Fruit fly (Drosophila melanogaster) whole organism, prepupa: ENCODE measurements around the gene CG7650.

ENCODE experiments used
- CG10631 ChIP-seq: fragments of 200-800 bp; sonication (Bioruptor generic); optimal IDR thresholded peaks from 2 replicates; lab custom pipeline; 2016; ENCODE audit warnings: missing biosample characterization, missing genetic modification characterization
- CG10669 ChIP-seq: fragments of 200-800 bp; sonication (Bioruptor generic); optimal IDR thresholded peaks from 3 replicates; lab custom pipeline; 2018; ENCODE audit warnings: missing biosample characterization, mild to moderate bottlenecking, missing genetic modification characterization, moderate library complexity
- CG11762 ChIP-seq: fragments of 200-800 bp; sonication (Bioruptor generic); optimal IDR thresholded peaks from 3 replicates; lab custom pipeline; 2016; ENCODE audit warnings: missing biosample characterization, missing genetic modification characterization; ENCODE audit not compliant: insufficient read depth
- CG15336 ChIP-seq: fragments of 200-800 bp; sonication (Bioruptor generic); IDR thresholded peaks from 2 replicates; pipeline ENCODE4 v1.3.6; 2022; ENCODE audit warnings: missing biosample characterization, missing genetic modification characterization
- CG16779 ChIP-seq: fragments of 200-800 bp; sonication (Bioruptor generic); optimal IDR thresholded peaks from 3 replicates; lab custom pipeline; 2017; ENCODE audit warnings: missing biosample characterization, mild to moderate bottlenecking, missing genetic modification characterization
- CG3032 ChIP-seq: fragments of 200-800 bp; optimal IDR thresholded peaks from 2 replicates; lab custom pipeline; 2019; ENCODE audit warnings: missing biosample characterization, mild to moderate bottlenecking, missing genetic modification characterization, moderate library complexity
- CG31627 ChIP-seq: fragments of 200-800 bp; sonication (Bioruptor generic); optimal IDR thresholded peaks from 3 replicates; lab custom pipeline; 2016; ENCODE audit warnings: missing biosample characterization, missing genetic modification characterization
- CG32006 ChIP-seq: fragments of 200-800 bp; sonication (Bioruptor generic); optimal IDR thresholded peaks from 3 replicates; lab custom pipeline; 2017; ENCODE audit warnings: missing biosample characterization, mild to moderate bottlenecking, missing genetic modification characterization
- CG34406 ChIP-seq: fragments of 200-800 bp; sonication (Bioruptor generic); optimal IDR thresholded peaks from 3 replicates; lab custom pipeline; 2016; ENCODE audit warnings: missing biosample characterization, missing genetic modification characterization
- CG6276 ChIP-seq: fragments of 200-800 bp; sonication (Bioruptor generic); optimal IDR thresholded peaks from 2 replicates; lab custom pipeline; 2017; ENCODE audit warnings: missing biosample characterization, mild to moderate bottlenecking, missing genetic modification characterization
- CG6808 ChIP-seq: fragments of 200-800 bp; sonication (Bioruptor generic); optimal IDR thresholded peaks from 3 replicates; lab custom pipeline; 2017; ENCODE audit warnings: missing biosample characterization, missing genetic modification characterization, mild to moderate bottlenecking, moderate library complexity, missing genetic modification reagents
- CG6854 ChIP-seq: fragments of 200-800 bp; sonication (Bioruptor generic); optimal IDR thresholded peaks from 2 replicates; lab custom pipeline; 2017; ENCODE audit warnings: missing biosample characterization, mild to moderate bottlenecking, missing genetic modification characterization
- CG8319 ChIP-seq: fragments of 200-800 bp; sonication (Bioruptor generic); optimal IDR thresholded peaks from 3 replicates; lab custom pipeline; 2016; ENCODE audit warnings: missing biosample characterization, missing genetic modification characterization
- CG8632 ChIP-seq: fragments of 200-800 bp; sonication (Bioruptor generic); optimal IDR thresholded peaks from 3 replicates; lab custom pipeline; 2016; ENCODE audit warnings: missing biosample characterization, missing genetic modification characterization
- CG9139 ChIP-seq: fragments of 200-800 bp; sonication (Bioruptor generic); optimal IDR thresholded peaks from 3 replicates; lab custom pipeline; 2017; ENCODE audit warnings: missing biosample characterization, mild to moderate bottlenecking, missing genetic modification characterization
- Eip78C ChIP-seq: fragments of 200-800 bp; sonication (Bioruptor generic); peaks from one replicate; lab custom pipeline; 2016; ENCODE audit warnings: missing biosample characterization, missing genetic modification characterization
- Eip93F ChIP-seq: fragments of 200-800 bp; sonication (Bioruptor generic); optimal IDR thresholded peaks from 2 replicates; lab custom pipeline; 2016; ENCODE audit warnings: missing biosample characterization, mild to moderate bottlenecking, missing genetic modification characterization
- Ets21C ChIP-seq: fragments of 200-800 bp; sonication (Bioruptor generic); optimal IDR thresholded peaks from 3 replicates; lab custom pipeline; 2016; ENCODE audit warnings: missing biosample characterization, missing genetic modification characterization
- Ets96B ChIP-seq: fragments of 200-800 bp; optimal IDR thresholded peaks from 2 replicates; lab custom pipeline; 2019; ENCODE audit warnings: missing biosample characterization, mild to moderate bottlenecking, missing genetic modification characterization, moderate library complexity
- Hr38 ChIP-seq: sonication (Bioruptor generic); optimal IDR thresholded peaks from 2 replicates; lab custom pipeline; 2016; ENCODE audit warnings: missing biosample characterization, missing genetic modification characterization
- Hr39 ChIP-seq: fragments of 200-800 bp; sonication (Bioruptor generic); optimal IDR thresholded peaks from 2 replicates; lab custom pipeline; 2016; ENCODE audit warnings: missing biosample characterization, missing genetic modification characterization
- OdsH ChIP-seq: fragments of 200-800 bp; sonication (Bioruptor generic); optimal IDR thresholded peaks from 3 replicates; lab custom pipeline; 2016; ENCODE audit warnings: missing biosample characterization, missing genetic modification characterization
- Smox ChIP-seq: fragments of 200-800 bp; sonication (Bioruptor generic); optimal IDR thresholded peaks from 3 replicates; lab custom pipeline; 2016; ENCODE audit warnings: missing biosample characterization, missing genetic modification characterization
- Sox102F ChIP-seq: fragments of 200-800 bp; sonication (Bioruptor generic); optimal IDR thresholded peaks from 2 replicates; lab custom pipeline; 2016; ENCODE audit warnings: missing biosample characterization, mild to moderate bottlenecking, missing genetic modification characterization
- Sox14 ChIP-seq: fragments of 200-800 bp; sonication (Bioruptor generic); optimal IDR thresholded peaks from 3 replicates; lab custom pipeline; 2016; ENCODE audit warnings: missing biosample characterization, missing genetic modification characterization
- achi ChIP-seq: fragments of 200-800 bp; sonication (Bioruptor generic); optimal IDR thresholded peaks from 3 replicates; lab custom pipeline; 2016; ENCODE audit warnings: missing biosample characterization, missing genetic modification characterization
- acj6 ChIP-seq: fragments of 200-800 bp; sonication (Bioruptor generic); optimal IDR thresholded peaks from 3 replicates; lab custom pipeline; 2016; ENCODE audit warnings: missing biosample characterization, missing genetic modification characterization
- cyc ChIP-seq: fragments of 200-800 bp; sonication (Bioruptor generic); optimal IDR thresholded peaks from 3 replicates; lab custom pipeline; 2016; ENCODE audit warnings: missing biosample characterization, missing genetic modification characterization
- dsx ChIP-seq: fragments of 200-800 bp; optimal IDR thresholded peaks from 3 replicates; lab custom pipeline; 2019; ENCODE audit warnings: missing biosample characterization, mild to moderate bottlenecking, missing genetic modification characterization, moderate library complexity; ENCODE audit not compliant: poor library complexity, severe bottlenecking
- eg ChIP-seq: fragments of 200-800 bp; sonication (Bioruptor generic); IDR thresholded peaks from 3 replicates; pipeline ENCODE4 v1.3.6; 2022; ENCODE audit warnings: missing biosample characterization, missing genetic modification characterization
- esn ChIP-seq: fragments of 200-800 bp; sonication (Bioruptor generic); optimal IDR thresholded peaks from 2 replicates; lab custom pipeline; 2016; ENCODE audit warnings: missing biosample characterization, mild to moderate bottlenecking, missing genetic modification characterization, moderate library complexity
- fd59A ChIP-seq: fragments of 200-800 bp; sonication (Bioruptor generic); optimal IDR thresholded peaks from 2 replicates; lab custom pipeline; 2017; ENCODE audit warnings: missing biosample characterization, mild to moderate bottlenecking, missing genetic modification characterization, missing genetic modification reagents
- fd85E ChIP-seq: fragments of 200-800 bp; sonication (Bioruptor generic); optimal IDR thresholded peaks from 3 replicates; lab custom pipeline; 2016; ENCODE audit warnings: missing biosample characterization, missing genetic modification characterization
- fkh ChIP-seq: fragments of 200-800 bp; sonication (Bioruptor generic); optimal IDR thresholded peaks from 3 replicates; lab custom pipeline; 2017; ENCODE audit warnings: missing biosample characterization, mild to moderate bottlenecking, missing genetic modification characterization, moderate library complexity
- lz ChIP-seq: fragments of 200-800 bp; sonication (Bioruptor generic); optimal IDR thresholded peaks from 3 replicates; lab custom pipeline; 2016; ENCODE audit warnings: missing biosample characterization, missing genetic modification characterization
- net ChIP-seq: fragments of 200-800 bp; sonication (Bioruptor generic); optimal IDR thresholded peaks from 3 replicates; lab custom pipeline; 2016; ENCODE audit warnings: missing biosample characterization, missing genetic modification characterization
- pdm3 ChIP-seq: fragments of 200-800 bp; sonication (Bioruptor generic); optimal IDR thresholded peaks from 3 replicates; lab custom pipeline; 2016; ENCODE audit warnings: missing biosample characterization, missing genetic modification characterization
- spab ChIP-seq: fragments of 200-800 bp; sonication (Bioruptor generic); optimal IDR thresholded peaks from 2 replicates; lab custom pipeline; 2017; ENCODE audit warnings: missing biosample characterization, mild to moderate bottlenecking, missing genetic modification characterization, missing genetic modification reagents
- svp ChIP-seq: fragments of 200-800 bp; sonication (Bioruptor generic); peaks from one replicate; lab custom pipeline; 2016; ENCODE audit warnings: missing biosample characterization, missing genetic modification characterization
- topi ChIP-seq: fragments of 200-800 bp; sonication (Bioruptor generic); optimal IDR thresholded peaks from 3 replicates; lab custom pipeline; 2016; ENCODE audit warnings: missing biosample characterization, missing genetic modification characterization

CG7650 gene

DNA sequence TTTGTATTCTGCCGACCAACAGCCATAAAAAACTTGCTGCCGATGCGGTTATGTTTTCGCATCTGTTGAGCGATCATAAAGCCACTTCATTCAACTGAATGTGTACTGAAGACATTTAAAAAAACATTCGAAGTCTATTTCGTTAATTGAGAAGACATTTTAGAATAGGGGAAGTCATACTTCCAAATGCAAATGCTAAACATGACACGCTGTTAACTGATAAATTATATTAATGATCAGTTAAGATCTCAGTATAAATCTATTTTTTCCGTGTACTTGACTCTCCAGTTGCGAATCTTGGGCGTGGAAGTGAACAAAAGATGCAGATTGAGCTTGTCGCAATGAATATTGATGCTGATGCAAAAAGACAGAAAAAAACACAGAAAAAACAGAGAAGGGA lies 14.2 kb downstream of the CG7650 start (continued):
- TF ChIP-seq Sox14, result no peak
- no peak for TF ChIP-seq CG8632
- no peak for TF ChIP-seq Ets21C
- TF ChIP-seq net (GFP tag; lab: Kevin White, UChicago), result peak; percentile 21
- no peak for TF ChIP-seq CG16779 (tag; lab: Kevin White, UChicago)
- TF ChIP-seq spab, result no peak
- TF ChIP-seq acj6 (GFP tag; lab: Kevin White, UChicago), result peak; percentile 24

DNA sequence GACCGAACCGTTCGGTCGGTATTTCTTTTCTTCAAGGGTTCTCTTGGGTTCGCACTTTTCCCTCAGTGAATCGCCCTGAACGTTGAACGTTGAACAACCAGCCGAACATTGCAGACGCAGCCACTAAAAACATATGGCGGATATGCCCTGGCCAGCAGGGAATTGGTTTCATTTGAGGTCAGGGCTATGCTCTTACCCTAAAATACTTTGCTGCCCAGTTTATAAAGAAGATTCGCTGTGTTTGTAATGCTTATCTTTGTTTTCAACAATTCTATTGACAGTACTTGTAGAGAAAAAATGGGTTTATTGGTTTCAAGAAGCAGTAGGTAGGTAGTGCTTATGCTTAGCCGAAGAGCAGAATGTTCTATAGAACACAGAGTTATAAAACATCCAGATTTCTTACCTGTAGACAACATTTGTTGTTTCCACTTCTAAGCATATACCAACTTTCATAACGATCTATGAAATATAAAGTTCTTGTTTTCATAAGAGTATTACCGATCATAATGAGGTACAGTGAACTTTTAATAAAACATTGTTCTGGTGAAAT lies 14.9 kb downstream of the CG7650 start:
- TF ChIP-seq pdm3 (GFP tag; lab: Kevin White, UChicago) (peak; percentile 4), CG34406 (GFP tag; lab: Kevin White, UChicago) (no peak), Hr38 (no peak), Hr39 (GFP tag; lab: Kevin White, UChicago) (peak; percentile 9), topi (GFP tag; lab: Kevin White, UChicago) (peak; percentile 2), CG8319 (GFP tag; lab: Kevin White, UChicago) (no peak), achi (GFP tag; lab: Kevin White, UChicago) (peak; percentile 12), fkh (GFP tag; lab: Kevin White, UChicago) (peak; percentile 30), CG31627 (GFP tag; lab: Kevin White, UChicago) (peak; percentile 6), esn (GFP tag; lab: Kevin White, UChicago) (peak; percentile 8), OdsH (GFP tag; lab: Kevin White, UChicago) (peak; percentile 7), CG3032 (tag; lab: Kevin White, UChicago) (peak; percentile 21), fd85E (no peak), CG11762 (GFP tag; lab: Kevin White, UChicago) (no peak), CG10669 (GFP tag; lab: Kevin White, UChicago) (peak; percentile 12), cyc (GFP tag; lab: Kevin White, UChicago) (peak; percentile 23), fd59A (GFP tag; lab: Kevin White, UChicago) (peak; percentile 1), CG10631 (GFP tag; lab: Kevin White, UChicago) (peak; percentile 39), dsx (GFP tag; lab: Kevin White, UChicago) (no peak), lz (peak; percentile 6), Ets96B (tag; lab: Kevin White, UChicago) (peak; percentile 7), CG6808 (GFP tag; lab: Kevin White, UChicago) (peak; percentile 40), acj6 (GFP tag; lab: Kevin White, UChicago) (peak; percentile 15), net (GFP tag; lab: Kevin White, UChicago) (peak; percentile 30), CG32006 (GFP tag; lab: Kevin White, UChicago) (peak; percentile 39), Eip78C (GFP tag; lab: Kevin White, UChicago) (peak; percentile 69), CG15336 (no peak)

DNA sequence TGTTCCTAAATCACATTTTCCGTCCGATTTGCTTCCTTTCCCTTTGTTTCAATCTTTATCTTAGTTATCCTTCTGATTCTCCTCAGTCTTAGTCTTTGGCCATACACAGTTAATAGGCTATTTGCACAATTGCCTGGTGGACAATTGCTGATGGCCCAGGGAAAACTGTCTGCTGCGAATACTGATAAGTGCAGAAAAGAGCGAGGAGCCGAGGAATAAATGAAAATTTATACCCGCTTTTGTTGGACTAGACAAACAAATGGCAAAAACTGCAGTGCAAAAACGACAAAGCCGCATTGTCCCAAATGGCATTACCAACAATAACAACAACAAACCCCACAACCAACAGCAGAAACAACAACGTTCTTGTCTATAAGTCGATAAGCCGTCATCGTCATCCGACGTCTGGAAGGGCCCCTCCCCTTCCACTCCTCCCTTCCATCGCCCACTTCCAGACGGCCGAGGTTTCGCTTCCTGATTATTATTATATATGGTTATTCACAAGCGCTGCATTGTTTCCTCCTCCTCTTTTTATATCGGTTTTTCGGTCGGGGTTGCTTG lies 16.0 kb downstream of the CG7650 start:
- TF ChIP-seq CG9139 (GFP tag; lab: Kevin White, UChicago) (no peak), CG6854 (GFP tag; lab: Kevin White, UChicago) (no peak), CG6276 (GFP tag; lab: Kevin White, UChicago) (no peak), Sox102F (GFP tag; lab: Kevin White, UChicago) (no peak), Eip93F (GFP tag; lab: Kevin White, UChicago) (peak; percentile 32), Sox14 (peak; percentile 69), eg (GFP tag; lab: Robert Waterston, UW) (no peak), OdsH (GFP tag; lab: Kevin White, UChicago) (no peak), Eip78C (GFP tag; lab: Kevin White, UChicago) (peak; percentile 2), svp (GFP tag; lab: Kevin White, UChicago) (peak; percentile 67), fd85E (no peak), net (GFP tag; lab: Kevin White, UChicago) (no peak), Smox (no peak), cyc (GFP tag; lab: Kevin White, UChicago) (no peak), CG3032 (tag; lab: Kevin White, UChicago) (no peak)
